Worm (Caenorhabditis elegans) whole organism, L3 larva: ENCODE data around the gene dpy-2.

Experiments used
- ZK546.5 ChIP-seq: sonication (generic microtip); optimal IDR thresholded peaks from 2 replicates; lab custom pipeline; 2017; ENCODE audit warnings: missing biosample characterization, missing genetic modification characterization
- aly-2 ChIP-seq: fragments of 150-350 bp; optimal IDR thresholded peaks from 2 replicates; lab custom pipeline; 2014; ENCODE audit warnings: missing biosample characterization, missing genetic modification characterization
- ceh-16 ChIP-seq: sonication (generic microtip); optimal IDR thresholded peaks from 2 replicates; lab custom pipeline; 2017; ENCODE audit warnings: missing biosample characterization, missing genetic modification characterization
- ceh-28 ChIP-seq: fragments of 150-350 bp; optimal IDR thresholded peaks from 2 replicates; lab custom pipeline; 2014; ENCODE audit warnings: missing biosample characterization, missing genetic modification reagents, missing genetic modification characterization
- ceh-82 ChIP-seq: fragments of 150-350 bp; optimal IDR thresholded peaks from 2 replicates; lab custom pipeline; 2014; ENCODE audit warnings: missing biosample characterization, missing genetic modification characterization
- ceh-9 ChIP-seq: sonication (generic microtip); optimal IDR thresholded peaks from 2 replicates; lab custom pipeline; 2018; ENCODE audit warnings: missing biosample characterization, missing genetic modification characterization
- daf-12 ChIP-seq: fragments of 150-350 bp; optimal IDR thresholded peaks from 2 replicates; lab custom pipeline; 2014; ENCODE audit warnings: missing biosample characterization, missing genetic modification reagents, missing genetic modification characterization
- egl-5 ChIP-seq: fragments of 150-350 bp; optimal IDR thresholded peaks from 2 replicates; lab custom pipeline; 2017; ENCODE audit warnings: missing biosample characterization, missing genetic modification reagents, missing genetic modification characterization, inconsistent platforms
- elt-1 ChIP-seq: fragments of 150-350 bp; optimal IDR thresholded peaks from 2 replicates; lab custom pipeline; 2014; ENCODE audit warnings: missing biosample characterization, missing genetic modification characterization
- elt-2 ChIP-seq: sonication (generic microtip); optimal IDR thresholded peaks from 2 replicates; lab custom pipeline; 2016; ENCODE audit warnings: missing genetic modification reagents, mild to moderate bottlenecking, missing genetic modification characterization, missing compliant biosample characterization
- elt-3 ChIP-seq, 3 experiments: fragments of 150-350 bp in 1 of 3; sonication (generic microtip) in 2 of 3; optimal IDR thresholded peaks; 2 replicates in 2 of 3; 4 replicates in 1 of 3; lab custom pipeline; 2014 to 2017; ENCODE audit warnings: missing biosample characterization in 3 of 3, missing genetic modification characterization in 3 of 3
- eor-1 ChIP-seq, 2 experiments: fragments of 150-350 bp; optimal IDR thresholded peaks; 2 replicates each; lab custom pipeline; 2014 to 2018; ENCODE audit warnings: missing biosample characterization in 2 of 2, missing genetic modification characterization in 2 of 2
- fkh-10 ChIP-seq: sonication (generic microtip); optimal IDR thresholded peaks from 2 replicates; lab custom pipeline; 2017; ENCODE audit warnings: missing biosample characterization, missing genetic modification reagents, missing genetic modification characterization
- fkh-2 ChIP-seq: fragments of 150-350 bp; optimal IDR thresholded peaks from 2 replicates; lab custom pipeline; 2014; ENCODE audit warnings: missing biosample characterization, missing genetic modification reagents, missing genetic modification characterization
- fos-1 ChIP-seq: fragments of 150-350 bp; optimal IDR thresholded peaks from 2 replicates; lab custom pipeline; 2014; ENCODE audit warnings: missing biosample characterization, missing genetic modification characterization
- hmg-11 ChIP-seq: sonication (generic microtip); optimal IDR thresholded peaks from 2 replicates; lab custom pipeline; 2016; ENCODE audit warnings: missing genetic modification characterization, missing compliant biosample characterization
- jun-1 ChIP-seq: fragments of 150-350 bp; optimal IDR thresholded peaks from 2 replicates; lab custom pipeline; 2014; ENCODE audit warnings: missing biosample characterization, missing genetic modification reagents, missing genetic modification characterization
- lin-15B ChIP-seq: fragments of 150-350 bp; optimal IDR thresholded peaks from 2 replicates; lab custom pipeline; 2014; ENCODE audit warnings: missing biosample characterization, missing genetic modification characterization
- lin-39 ChIP-seq: fragments of 150-350 bp; optimal IDR thresholded peaks from 2 replicates; lab custom pipeline; 2018; ENCODE audit warnings: missing biosample characterization, missing genetic modification reagents, missing genetic modification characterization
- lsy-12 ChIP-seq: sonication (generic microtip); optimal IDR thresholded peaks from 2 replicates; lab custom pipeline; 2016; ENCODE audit warnings: mild to moderate bottlenecking, missing genetic modification characterization, missing compliant biosample characterization
- mdl-1 ChIP-seq: fragments of 150-350 bp; optimal IDR thresholded peaks from 2 replicates; lab custom pipeline; 2014; ENCODE audit warnings: missing biosample characterization, missing genetic modification characterization
- mml-1 ChIP-seq: fragments of 150-350 bp; sonication (generic microtip); optimal IDR thresholded peaks from 3 replicates; lab custom pipeline; 2014; ENCODE audit warnings: missing biosample characterization, missing genetic modification characterization
- nfya-1 ChIP-seq: sonication (generic microtip); optimal IDR thresholded peaks from 2 replicates; lab custom pipeline; 2017; ENCODE audit warnings: missing genetic modification characterization, mild to moderate bottlenecking, missing compliant biosample characterization, antibody characterized with exemption, moderate library complexity; ENCODE audit not compliant: insufficient read depth
- nhr-11 ChIP-seq: fragments of 150-350 bp; optimal IDR thresholded peaks from 2 replicates; lab custom pipeline; 2014; ENCODE audit warnings: missing biosample characterization, missing genetic modification characterization
- nhr-12 ChIP-seq: fragments of 150-350 bp; optimal IDR thresholded peaks from 2 replicates; lab custom pipeline; 2014; ENCODE audit warnings: missing biosample characterization, missing genetic modification characterization
- nhr-23 ChIP-seq: fragments of 150-350 bp; optimal IDR thresholded peaks from 2 replicates; lab custom pipeline; 2014; ENCODE audit warnings: missing biosample characterization, missing genetic modification reagents, missing genetic modification characterization
- nhr-237 ChIP-seq: fragments of 150-350 bp; optimal IDR thresholded peaks from 2 replicates; lab custom pipeline; 2014; ENCODE audit warnings: missing biosample characterization, missing genetic modification characterization
- nhr-25 ChIP-seq: sonication (generic microtip); optimal IDR thresholded peaks from 2 replicates; lab custom pipeline; 2017; ENCODE audit warnings: missing biosample characterization, missing genetic modification characterization
- nhr-28 ChIP-seq: fragments of 150-350 bp; optimal IDR thresholded peaks from 2 replicates; lab custom pipeline; 2014; ENCODE audit warnings: missing biosample characterization, missing genetic modification characterization
- nhr-43 ChIP-seq: sonication (generic microtip); optimal IDR thresholded peaks from 2 replicates; lab custom pipeline; 2016; ENCODE audit warnings: mild to moderate bottlenecking, missing genetic modification characterization, missing compliant biosample characterization; ENCODE audit not compliant: poor library complexity, severe bottlenecking
- nhr-67 ChIP-seq: fragments of 150-350 bp; optimal IDR thresholded peaks from 2 replicates; lab custom pipeline; 2014; ENCODE audit warnings: missing biosample characterization, missing genetic modification characterization
- nhr-76 ChIP-seq: fragments of 150-350 bp; sonication (generic microtip); optimal IDR thresholded peaks from 5 replicates; lab custom pipeline; 2014; ENCODE audit warnings: missing biosample characterization, missing genetic modification characterization
- nhr-77 ChIP-seq: fragments of 150-350 bp; optimal IDR thresholded peaks from 2 replicates; lab custom pipeline; 2014; ENCODE audit warnings: missing biosample characterization, missing genetic modification characterization
- pha-4 ChIP-seq: fragments of 150-350 bp; optimal IDR thresholded peaks from 2 replicates; lab custom pipeline; 2014; ENCODE audit warnings: missing biosample characterization, missing genetic modification reagents, missing genetic modification characterization
- sea-2 ChIP-seq: fragments of 150-350 bp; sonication (generic microtip); optimal IDR thresholded peaks from 4 replicates; lab custom pipeline; 2014; ENCODE audit warnings: missing biosample characterization, missing genetic modification reagents, missing genetic modification characterization
- snpc-4 ChIP-seq: fragments of 150-350 bp; optimal IDR thresholded peaks from 2 replicates; lab custom pipeline; 2014; ENCODE audit warnings: missing biosample characterization, missing genetic modification characterization
- tbx-2 ChIP-seq: sonication (generic microtip); optimal IDR thresholded peaks from 2 replicates; lab custom pipeline; 2016; ENCODE audit warnings: mild to moderate bottlenecking, missing genetic modification characterization, missing compliant biosample characterization
- unc-39 ChIP-seq: sonication (generic microtip); optimal IDR thresholded peaks from 4 replicates; lab custom pipeline; 2017; ENCODE audit warnings: missing biosample characterization, missing genetic modification characterization
- unc-62 ChIP-seq: fragments of 150-350 bp; sonication (generic microtip); optimal IDR thresholded peaks from 4 replicates; lab custom pipeline; 2014; ENCODE audit warnings: missing biosample characterization, missing genetic modification reagents, missing genetic modification characterization
- ztf-11 ChIP-seq: fragments of 150-350 bp; optimal IDR thresholded peaks from 2 replicates; lab custom pipeline; 2014; ENCODE audit warnings: missing biosample characterization, missing genetic modification characterization
- ztf-4 ChIP-seq: fragments of 150-350 bp; optimal IDR thresholded peaks from 2 replicates; lab custom pipeline; 2014; ENCODE audit warnings: missing biosample characterization, missing genetic modification characterization

dpy-2 gene

ce11 chrII:6721581-6721980 is 7.5 kb downstream of the dpy-2 start:
- TF ChIP-seq pha-4 (tag; lab: Kevin White, UChicago), result peak; percentile 44
- TF ChIP-seq nfya-1 (tag; lab: Kevin White, UChicago), result peak; percentile 48
- peak; percentile 36 for TF ChIP-seq lsy-12
- TF ChIP-seq hmg-11 (tag; lab: Kevin White, UChicago), result peak; percentile 38
- peak; percentile 14 for TF ChIP-seq lin-39 (tag; lab: Kevin White, UChicago)
- no peak for TF ChIP-seq unc-62 (GFP tag; lab: Kevin White, UChicago)
- no peak for TF ChIP-seq ztf-4 (tag; lab: Kevin White, UChicago)

- TF ChIP-seq egl-5 (tag; lab: Kevin White, UChicago), result peak; percentile 40
- no peak for TF ChIP-seq eor-1 (tag; optimal IDR thresholded peaks at IDR 0.05; lab: Kevin White, UChicago)
- no peak for TF ChIP-seq nhr-237
- no peak for TF ChIP-seq nhr-28 (tag; lab: Kevin White, UChicago)
- TF ChIP-seq ZK546.5 (tag; lab: Kevin White, UChicago), result no peak
- TF ChIP-seq ceh-28 (tag; lab: Kevin White, UChicago), result no peak
- no peak for TF ChIP-seq elt-3 (tag; optimal IDR thresholded peaks at IDR 0.05; lab: Kevin White, UChicago)
- no peak for TF ChIP-seq nhr-77 (tag; lab: Kevin White, UChicago)
- TF ChIP-seq lin-39 (tag; lab: Kevin White, UChicago), result no peak
These were observed 12.7 kb downstream of the dpy-2 start for ce11 chrII:6726814-6727213.

DNA sequence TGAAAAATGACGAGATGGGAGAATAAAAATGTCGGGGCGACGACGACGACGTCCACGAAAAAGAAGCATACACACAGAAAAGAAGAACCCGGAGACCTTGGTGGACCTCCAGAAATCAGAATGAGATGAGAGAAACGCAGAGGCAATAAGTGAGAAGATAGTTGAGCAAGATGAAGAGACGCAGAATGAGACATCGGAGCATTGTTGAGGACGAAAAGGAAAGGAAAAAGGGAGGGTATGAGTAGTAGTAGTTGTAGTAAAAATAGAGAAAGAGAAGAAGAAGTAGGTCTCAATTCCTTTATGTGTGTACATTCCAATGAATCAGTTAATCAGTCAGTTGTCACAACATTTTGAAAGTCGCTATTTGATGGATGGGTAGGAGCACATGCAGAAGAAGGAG is 15.2 kb downstream of the dpy-2 start, which contains the start of gene T14B4.8:
TSS of gene T14B4.8 (minus strand) at position 60 of the 400 bp plus-strand sequence.
- peak; percentile 46 for TF ChIP-seq nfya-1 (tag; lab: Kevin White, UChicago)
- TF ChIP-seq elt-3 (tag; optimal IDR thresholded peaks at IDR 0.05; lab: Kevin White, UChicago), result no peak
- peak; percentile 21 for TF ChIP-seq hmg-11 (tag; lab: Kevin White, UChicago)

ce11 chrII:6733718-6734117 is 19.6 kb downstream of the dpy-2 start, which contains the start of gene T14B4.9:
TSS of gene T14B4.9 (minus strand) at chrII:6733818.
- TF ChIP-seq hmg-11 (tag; lab: Kevin White, UChicago), result no peak
- no peak for TF ChIP-seq elt-2 (tag; lab: Kevin White, UChicago)
- TF ChIP-seq nhr-23 (tag; lab: Kevin White, UChicago), result no peak
- TF ChIP-seq ztf-11, result no peak
- no peak for TF ChIP-seq nhr-43 (tag; lab: Kevin White, UChicago)
- TF ChIP-seq daf-12 (tag; lab: Kevin White, UChicago), result no peak

- TF ChIP-seq nhr-76 (tag; lab: Kevin White, UChicago) (no peak), ceh-28 (tag; lab: Kevin White, UChicago) (no peak), fkh-10 (GFP tag; lab: Kevin White, UChicago) (no peak), aly-2 (no peak), elt-2 (tag; lab: Kevin White, UChicago) (peak; percentile 27), pha-4 (tag; lab: Kevin White, UChicago) (peak; percentile 93), sea-2 (GFP tag; lab: Kevin White, UChicago) (no peak), unc-39 (no peak), egl-5 (tag; lab: Kevin White, UChicago) (peak; percentile 21), unc-62 (GFP tag; lab: Kevin White, UChicago) (no peak), mml-1 (no peak), eor-1 (tag; optimal IDR thresholded peaks at IDR 0.05; lab: Kevin White, UChicago) (no peak), daf-12 (tag; lab: Kevin White, UChicago) (no peak), lin-15B (tag; lab: Kevin White, UChicago) (peak; percentile 87), ztf-11 (no peak), elt-3 (tag; optimal IDR thresholded peaks at IDR 0.05; lab: Kevin White, UChicago) (no peak), jun-1 (no peak), nhr-43 (tag; lab: Kevin White, UChicago) (peak; percentile 69), lin-39 (tag; lab: Kevin White, UChicago) (peak; percentile 17), nhr-237 (no peak), ceh-9 (no peak), nhr-12 (tag; lab: Kevin White, UChicago) (no peak), lsy-12 (peak; percentile 15), nfya-1 (tag; lab: Kevin White, UChicago) (peak; percentile 69), fkh-2 (tag; lab: Kevin White, UChicago) (no peak), ceh-82 (tag; lab: Kevin White, UChicago) (no peak), nhr-11 (tag; lab: Kevin White, UChicago) (no peak), elt-1 (no peak), nhr-67 (no peak), nhr-28 (tag; lab: Kevin White, UChicago) (no peak), snpc-4 (tag; lab: Kevin White, UChicago) (peak; percentile 25), mdl-1 (no peak), tbx-2 (tag; lab: Kevin White, UChicago) (no peak), fos-1 (tag; lab: Kevin White, UChicago) (no peak), nhr-25 (peak; percentile 54), nhr-23 (tag; lab: Kevin White, UChicago) (peak; percentile 44), ceh-16 (tag; lab: Kevin White, UChicago) (no peak), nhr-77 (tag; lab: Kevin White, UChicago) (no peak)
These were observed 20.6 kb downstream of the dpy-2 start, which contains the start of gene T14B4.3 for ce11 chrII:6734674-6735073. TSS of gene T14B4.3 (plus strand) at chrII:6734937.
